Worm (Caenorhabditis elegans): ENCODE data around the gene tbc-2.
"Not testable (repeated sequence)": the region's sequence is repeated elsewhere in the genome, so short reads cannot be mapped to it uniquely, and the experiment has no call there.

The tbc-2 gene

DNA sequence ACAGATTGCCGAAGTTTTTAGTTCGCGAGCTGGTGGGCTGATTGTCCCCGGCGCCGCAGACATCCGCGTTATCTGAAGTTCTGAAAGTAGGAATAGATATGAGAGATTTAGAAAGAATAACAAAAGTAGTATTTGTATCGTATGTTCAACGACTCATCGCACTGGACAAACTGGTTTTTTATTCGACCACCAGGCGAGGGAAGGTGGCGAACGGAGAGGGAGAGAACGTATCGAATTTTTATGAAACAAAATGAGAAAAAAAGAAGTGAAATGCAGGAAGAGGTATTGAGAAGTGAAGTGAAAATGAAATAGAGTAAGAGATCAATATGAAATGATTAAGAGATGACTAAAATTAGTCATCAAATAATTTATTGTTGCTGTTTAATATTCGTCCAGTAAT, at the start of gene tbc-2:
Gene tbc-2, minus strand, starts transcription at position 80 of the 400 bp plus-strand sequence.
- TF ChIP-seq sea-2 (GFP tag; optimal IDR thresholded peaks at IDR 0.05): no peak
- no peak for TF ChIP-seq R02D3.7 (tag; optimal IDR thresholded peaks at IDR 0.05)
- TF ChIP-seq nhr-25 (tag; optimal IDR thresholded peaks at IDR 0.05): peak; percentile 23
- no peak for TF ChIP-seq nhr-12 (tag; optimal IDR thresholded peaks at IDR 0.05)
- TF ChIP-seq fkh-10 (GFP tag; optimal IDR thresholded peaks at IDR 0.05): no peak
- TF ChIP-seq nhr-237 (tag; optimal IDR thresholded peaks at IDR 0.05): no peak
- peak; percentile 37 for TF ChIP-seq nhr-23 (tag; optimal IDR thresholded peaks at IDR 0.05)

DNA sequence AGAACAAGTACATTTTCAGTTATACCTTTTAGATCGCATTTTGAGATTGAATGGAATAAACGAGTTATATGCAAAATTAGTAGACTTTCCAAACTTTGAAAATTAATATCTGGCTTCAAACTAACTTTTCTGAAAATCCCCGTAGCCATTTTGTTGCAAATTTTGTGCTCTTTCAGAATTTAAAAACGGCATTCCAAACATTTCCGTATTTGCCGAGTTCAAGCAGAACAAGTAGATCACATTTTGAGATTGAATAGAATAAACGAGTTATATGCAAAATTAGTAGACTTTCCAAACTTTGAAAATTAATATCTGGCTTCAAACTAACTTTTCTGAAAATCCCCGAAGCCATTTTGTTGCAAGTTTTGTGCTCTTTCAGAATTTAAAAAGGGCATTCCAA, 49.3 kb upstream of the tbc-2 start, which contains the start of gene F55C12.2:
Gene F55C12.2, plus strand, starts transcription at position 301 of the 400 bp plus-strand sequence.
- TF ChIP-seq unc-62 (GFP tag; optimal IDR thresholded peaks at IDR 0.05); nhr-23 (tag; optimal IDR thresholded peaks at IDR 0.05); ztf-11 (tag; optimal IDR thresholded peaks at IDR 0.05): not testable (repeated sequence)

DNA sequence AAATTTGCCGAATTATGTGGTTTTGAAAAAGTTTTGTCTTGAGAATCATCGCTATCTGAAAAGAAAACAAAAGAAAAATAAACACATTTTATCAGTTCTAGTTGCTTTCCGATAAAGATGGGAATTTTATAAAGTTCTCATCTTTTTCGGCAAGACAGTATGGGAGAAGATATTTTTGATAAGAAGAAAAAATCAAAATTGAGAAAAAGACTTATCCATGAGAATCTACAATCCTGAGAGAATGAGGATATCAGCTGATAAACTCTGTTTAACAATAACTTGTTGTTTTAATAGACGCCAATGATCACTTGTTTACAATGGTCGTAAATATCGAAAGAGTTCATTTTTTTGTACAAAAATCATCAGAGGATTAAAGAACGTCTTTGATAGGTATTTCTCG, 48.8 kb upstream of the tbc-2 start, which contains the start of gene F55C12.6:
Gene F55C12.6, minus strand, starts transcription at position 101 of the 400 bp plus-strand sequence.
- TF ChIP-seq R02D3.7 (tag; optimal IDR thresholded peaks at IDR 0.05) (no peak), fkh-10 (GFP tag; optimal IDR thresholded peaks at IDR 0.05) (no peak), ceh-82 (tag; optimal IDR thresholded peaks at IDR 0.05) (no peak), ZK546.5 (tag; optimal IDR thresholded peaks at IDR 0.05) (no peak), pqm-1 (tag; optimal IDR thresholded peaks at IDR 0.05) (no peak), nhr-23 (tag; optimal IDR thresholded peaks at IDR 0.05) (no peak), nhr-28 (tag; optimal IDR thresholded peaks at IDR 0.05) (no peak), nhr-77 (tag; optimal IDR thresholded peaks at IDR 0.05) (no peak), elt-1 (tag; optimal IDR thresholded peaks at IDR 0.05) (no peak), ceh-28 (tag; optimal IDR thresholded peaks at IDR 0.05) (no peak), unc-62 (GFP tag; optimal IDR thresholded peaks at IDR 0.05) (no peak), ceh-9 (tag; optimal IDR thresholded peaks at IDR 0.05) (no peak), elt-3 (tag; optimal IDR thresholded peaks at IDR 0.05) (no peak), zag-1 (tag; optimal IDR thresholded peaks at IDR 0.05) (no peak), fkh-2 (tag; optimal IDR thresholded peaks at IDR 0.05) (no peak), nhr-237 (tag; optimal IDR thresholded peaks at IDR 0.05) (no peak), egl-27 (tag; optimal IDR thresholded peaks at IDR 0.05) (no peak)

DNA sequence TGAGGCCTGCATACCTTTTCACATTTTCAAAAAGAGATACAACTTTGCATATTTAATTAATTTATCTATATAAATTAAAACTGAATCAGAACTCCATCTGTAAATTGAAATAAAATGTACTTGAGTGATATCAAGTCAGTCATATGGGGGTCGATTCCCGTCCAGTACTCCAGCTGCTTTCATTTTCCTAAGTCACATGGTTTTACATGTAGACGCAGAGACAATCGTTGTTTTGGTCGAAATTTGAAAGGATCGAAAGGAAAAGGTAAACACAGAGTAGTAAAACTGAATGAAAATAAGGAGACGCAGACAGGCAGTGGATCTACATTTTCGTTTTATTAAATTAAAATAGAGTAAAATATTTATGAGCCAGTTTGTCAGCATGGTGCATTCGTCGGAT, 46.9 kb upstream of the tbc-2 start:
- TF ChIP-seq ceh-82 (tag; optimal IDR thresholded peaks at IDR 0.05) (no peak), nhr-25 (tag; optimal IDR thresholded peaks at IDR 0.05) (no peak), pha-4 (tag; optimal IDR thresholded peaks at IDR 0.05) (peak; percentile 88), nhr-23 (tag; optimal IDR thresholded peaks at IDR 0.05) (peak; percentile 34)

DNA sequence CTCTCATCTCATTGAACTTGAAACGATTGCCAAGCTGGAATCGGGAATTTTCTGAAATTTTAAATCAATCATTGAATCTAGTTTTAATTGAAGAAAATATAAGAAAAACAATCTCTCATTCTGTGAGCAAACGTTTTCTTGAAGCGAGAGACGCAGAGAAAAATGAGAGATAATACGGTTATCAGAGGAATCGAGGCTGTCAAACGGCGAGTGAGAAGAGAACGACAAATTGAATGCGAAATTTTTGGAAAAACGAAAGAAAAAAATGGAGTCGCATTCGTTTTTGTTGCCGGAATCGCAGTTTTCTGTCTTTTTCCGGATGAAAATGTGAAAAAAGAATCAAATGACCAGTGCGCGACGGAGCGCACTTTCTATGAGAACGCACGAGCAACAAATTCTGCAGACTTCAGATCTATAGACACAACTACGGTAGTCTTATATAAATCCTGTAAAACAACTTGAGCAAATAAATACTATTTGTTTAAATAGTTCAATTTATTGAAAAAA, 46.4 kb upstream of the tbc-2 start, which contains the start of gene tex-2:
Gene tex-2, minus strand, starts transcription at position 51 of the 507 bp plus-strand sequence.
- TF ChIP-seq pha-4 (tag; optimal IDR thresholded peaks at IDR 0.05): peak; percentile 35
- peak; percentile 47 for TF ChIP-seq lin-15B (tag; optimal IDR thresholded peaks at IDR 0.05)
- TF ChIP-seq ama-1 (optimal IDR thresholded peaks at IDR 0.05): peak; percentile 40
- TF ChIP-seq elt-2 (tag; optimal IDR thresholded peaks at IDR 0.05): peak; percentile 93
- no peak for TF ChIP-seq nhr-28 (tag; optimal IDR thresholded peaks at IDR 0.05)
- no peak for TF ChIP-seq elt-1 (tag; optimal IDR thresholded peaks at IDR 0.05)
- peak; percentile 28 for TF ChIP-seq nfya-1 (tag; optimal IDR thresholded peaks at IDR 0.05; ENCODE audit: insufficient read depth)
- peak; percentile 34 for TF ChIP-seq pqm-1 (tag; optimal IDR thresholded peaks at IDR 0.05)
- peak; percentile 46 for TF ChIP-seq lin-39 (tag; optimal IDR thresholded peaks at IDR 0.05)

DNA sequence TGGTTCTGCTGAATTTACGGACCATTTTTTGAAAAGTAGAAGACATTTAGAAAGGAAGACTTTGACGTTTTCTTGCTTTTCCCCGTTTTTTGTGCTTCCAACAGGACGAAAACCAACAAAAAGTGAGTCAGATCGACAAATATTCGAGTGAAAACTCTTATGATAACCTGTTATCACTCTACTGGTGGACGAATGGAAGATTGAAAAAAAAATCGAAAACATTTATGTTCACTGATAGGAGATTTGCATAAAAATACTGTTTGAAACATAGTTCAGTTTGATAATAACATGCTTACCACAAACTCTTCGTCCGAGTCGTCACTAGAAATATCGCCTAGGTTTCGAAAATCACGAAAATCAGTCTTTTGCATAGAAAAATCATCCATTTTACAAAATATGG, 45.2 kb upstream of the tbc-2 start:
- TF ChIP-seq aly-2 (tag; optimal IDR thresholded peaks at IDR 0.05): no peak
- peak; percentile 75 for TF ChIP-seq elt-2 (tag; optimal IDR thresholded peaks at IDR 0.05)

DNA sequence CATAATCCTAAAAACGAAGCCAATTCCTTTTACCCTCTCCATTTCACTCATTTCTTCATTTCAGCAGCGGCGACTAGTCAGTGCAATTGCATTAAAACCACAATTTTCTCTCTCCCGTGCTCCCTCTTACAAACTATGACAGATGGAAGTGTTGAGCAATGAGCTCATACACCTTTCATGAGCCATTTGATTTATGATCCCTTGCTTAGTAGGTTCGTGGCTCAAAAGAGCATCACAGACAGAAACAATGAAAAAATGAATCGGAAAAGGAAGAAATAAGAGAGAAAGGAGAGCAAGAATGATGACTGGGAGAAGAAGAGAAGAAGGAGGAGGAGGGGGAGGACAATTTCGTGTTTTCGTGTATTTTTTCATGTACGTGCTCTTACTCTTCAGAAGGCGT, 44.3 kb upstream of the tbc-2 start:
- TF ChIP-seq fkh-10 (GFP tag; optimal IDR thresholded peaks at IDR 0.05) (no peak), R02D3.7 (tag; optimal IDR thresholded peaks at IDR 0.05) (no peak), lin-15B (tag; optimal IDR thresholded peaks at IDR 0.05) (no peak), elt-3 (tag; optimal IDR thresholded peaks at IDR 0.05) (no peak), elt-2 (tag; optimal IDR thresholded peaks at IDR 0.05) (no peak), nhr-12 (tag; optimal IDR thresholded peaks at IDR 0.05) (no peak), nfya-1 (tag; optimal IDR thresholded peaks at IDR 0.05; ENCODE audit: insufficient read depth) (peak; percentile 13), lin-39 (tag; optimal IDR thresholded peaks at IDR 0.05) (peak; percentile 74), elt-1 (tag; optimal IDR thresholded peaks at IDR 0.05) (no peak), egl-5 (tag; optimal IDR thresholded peaks at IDR 0.05) (peak; percentile 47)

All from whole organism, L3 larva.